Worm (Caenorhabditis elegans): ENCODE results near the gene mboa-4.

The mboa-4 gene

ce11 chrIV:11142314-11143227 lies 17.2 kb downstream of the mboa-4 start, which contains the start of gene skih-2:
Gene skih-2 (minus strand): TSS chrIV:11142364.
- TF ChIP-seq ceh-34 (tag; optimal IDR thresholded peaks at IDR 0.05) (peak; percentile 90), nfya-1 (tag; optimal IDR thresholded peaks at IDR 0.05) (peak; percentile 27), pha-2 (tag; optimal IDR thresholded peaks at IDR 0.05) (no peak)

ce11 chrIV:11131268-11131667 lies 28.5 kb downstream of the mboa-4 start, which contains the start of gene ard-1:
Gene ard-1 (plus strand): TSS chrIV:11131279.
- TF ChIP-seq lin-11 (tag; optimal IDR thresholded peaks at IDR 0.05): no peak
- no peak for TF ChIP-seq F13H6.1 (tag; optimal IDR thresholded peaks at IDR 0.05)
- no peak for TF ChIP-seq sox-2 (GFP tag; IDR thresholded peaks at IDR 0.05)
- TF ChIP-seq unc-3 (GFP tag; conservative IDR thresholded peaks at IDR 0.05): no peak
- no peak for TF ChIP-seq unc-3 (tag; optimal IDR thresholded peaks at IDR 0.05)
- TF ChIP-seq eyg-1 (tag; optimal IDR thresholded peaks at IDR 0.05): no peak
- no peak for TF ChIP-seq ceh-24 (tag; optimal IDR thresholded peaks at IDR 0.05)
- TF ChIP-seq ama-1 (optimal IDR thresholded peaks at IDR 0.05): no peak
- TF ChIP-seq madf-2 (tag; optimal IDR thresholded peaks at IDR 0.05): no peak
- no peak for TF ChIP-seq pax-1 (tag; optimal IDR thresholded peaks at IDR 0.05)
- TF ChIP-seq pqm-1 (tag; optimal IDR thresholded peaks at IDR 0.05): no peak
- no peak for TF ChIP-seq fax-1 (tag; optimal IDR thresholded peaks at IDR 0.05)
- no peak for TF ChIP-seq hlh-30 (tag; optimal IDR thresholded peaks at IDR 0.05; ENCODE audit: insufficient read depth)

- TF ChIP-seq ceh-6 (GFP tag; optimal IDR thresholded peaks at IDR 0.05) (no peak), hlh-6 (tag; optimal IDR thresholded peaks at IDR 0.05) (no peak), fax-1 (tag; optimal IDR thresholded peaks at IDR 0.05) (no peak), elt-4 (tag; optimal IDR thresholded peaks at IDR 0.05) (no peak), ceh-31 (tag; optimal IDR thresholded peaks at IDR 0.05) (no peak)
Observed at ce11 chrIV:11130774-11131173, 29.0 kb downstream of the mboa-4 start.

- TF ChIP-seq pat-9 (tag; optimal IDR thresholded peaks at IDR 0.05): no peak
- TF ChIP-seq ceh-22 (tag; optimal IDR thresholded peaks at IDR 0.05): no peak
Observed at ce11 chrIV:11126028-11126427, 33.8 kb downstream of the mboa-4 start.

ce11 chrIV:11126004-11126027 lies 34.0 kb downstream of the mboa-4 start, which contains the start of gene swsn-4:
Gene swsn-4 (plus strand): TSS chrIV:11126024.
- TF ChIP-seq fax-1 (tag; optimal IDR thresholded peaks at IDR 0.05) (no peak), ceh-9 (tag; optimal IDR thresholded peaks at IDR 0.05) (no peak), ceh-31 (tag; optimal IDR thresholded peaks at IDR 0.05) (no peak), elt-4 (tag; optimal IDR thresholded peaks at IDR 0.05) (no peak), fkh-6 (tag; optimal IDR thresholded peaks at IDR 0.05) (no peak), hlh-13 (GFP tag; optimal IDR thresholded peaks at IDR 0.05) (no peak), ama-1 (optimal IDR thresholded peaks at IDR 0.05) (no peak), pha-2 (tag; optimal IDR thresholded peaks at IDR 0.05) (no peak), pha-4 (tag; optimal IDR thresholded peaks at IDR 0.05) (no peak)

ce11 chrIV:11125604-11126003 lies 34.2 kb downstream of the mboa-4 start:
- TF ChIP-seq ahr-1 (tag; optimal IDR thresholded peaks at IDR 0.05): no peak
- TF ChIP-seq ceh-45 (GFP tag; IDR thresholded peaks at IDR 0.05): no peak
- TF ChIP-seq ceh-31 (tag; optimal IDR thresholded peaks at IDR 0.05): no peak

ce11 chrIV:11125200-11125599 lies 34.6 kb downstream of the mboa-4 start:
- TF ChIP-seq fkh-10 (GFP tag; optimal IDR thresholded peaks at IDR 0.05) (no peak), ceh-45 (GFP tag; IDR thresholded peaks at IDR 0.05) (no peak), ahr-1 (tag; optimal IDR thresholded peaks at IDR 0.05) (no peak), nfya-1 (tag; optimal IDR thresholded peaks at IDR 0.05) (peak; percentile 100), ceh-14 (tag; optimal IDR thresholded peaks at IDR 0.05) (no peak), Y22D7AL.16 (tag; optimal IDR thresholded peaks at IDR 0.05) (no peak), ceh-34 (tag; optimal IDR thresholded peaks at IDR 0.05) (peak; percentile 17), ztf-16 (tag; optimal IDR thresholded peaks at IDR 0.05) (no peak), pha-2 (tag; optimal IDR thresholded peaks at IDR 0.05) (no peak), fax-1 (tag; optimal IDR thresholded peaks at IDR 0.05) (no peak), unc-86 (tag; optimal IDR thresholded peaks at IDR 0.05) (no peak), ceh-2 (tag; optimal IDR thresholded peaks at IDR 0.05) (peak; percentile 6), ceh-9 (tag; optimal IDR thresholded peaks at IDR 0.05) (no peak), pros-1 (tag; optimal IDR thresholded peaks at IDR 0.05) (peak; percentile 40), C08G9.2 (tag; optimal IDR thresholded peaks at IDR 0.05) (no peak), hlh-30 (tag; optimal IDR thresholded peaks at IDR 0.05; ENCODE audit: insufficient read depth) (no peak), ceh-6 (GFP tag; optimal IDR thresholded peaks at IDR 0.05) (no peak), ceh-31 (tag; optimal IDR thresholded peaks at IDR 0.05) (peak; percentile 40)
